Fruit fly (Drosophila melanogaster): ENCODE measurements around the gene CG15601.

CG15601 gene

dm6 chrX:15733192-15733892 lies 22.9 kb downstream of the CG15601 start:
- TF ChIP-seq dsx (GFP tag; optimal IDR thresholded peaks at IDR 0.05; ENCODE audit: poor library complexity, severe bottlenecking) = no peak
- TF ChIP-seq dac (GFP tag; optimal IDR thresholded peaks at IDR 0.05) = no peak
- TF ChIP-seq CG8119 (GFP tag; IDR thresholded peaks at IDR 0.05) = peak; percentile 26; the same call in 1 of the 3 replicates
- peak; percentile 47; the same call in 1 of the 3 replicates for TF ChIP-seq CG6163 (GFP tag; IDR thresholded peaks at IDR 0.05)
- peak; percentile 72 for TF ChIP-seq eg (GFP tag; IDR thresholded peaks at IDR 0.05)
- TF ChIP-seq CG3919 (GFP tag; optimal IDR thresholded peaks at IDR 0.05) = no peak
- TF ChIP-seq Eip78C (GFP tag) = peak; percentile 32
- TF ChIP-seq CG15336 (GFP tag; IDR thresholded peaks at IDR 0.05) = peak; percentile 60

- TF ChIP-seq CG11294 (GFP tag; IDR thresholded peaks at IDR 0.05) (no peak), spab (GFP tag; optimal IDR thresholded peaks at IDR 0.05) (no peak), CG6808 (GFP tag; optimal IDR thresholded peaks at IDR 0.05) (no peak), Smox (GFP tag; optimal IDR thresholded peaks at IDR 0.05) (peak; percentile 36), CG16779 (tag; optimal IDR thresholded peaks at IDR 0.05) (no peak), CG3032 (tag; optimal IDR thresholded peaks at IDR 0.05) (peak; percentile 62), fd59A (GFP tag; optimal IDR thresholded peaks at IDR 0.05) (peak; percentile 33), Ets96B (tag; optimal IDR thresholded peaks at IDR 0.05) (peak; percentile 41), CG32006 (GFP tag; optimal IDR thresholded peaks at IDR 0.05) (peak; percentile 29), CG6276 (GFP tag; optimal IDR thresholded peaks at IDR 0.05) (no peak), CG11762 (GFP tag; optimal IDR thresholded peaks at IDR 0.05; ENCODE audit: insufficient read depth) (no peak), CG7368 (GFP tag; optimal IDR thresholded peaks at IDR 0.05) (no peak), Ets21C (GFP tag; optimal IDR thresholded peaks at IDR 0.05) (peak; percentile 45), CG1621 (tag; optimal IDR thresholded peaks at IDR 0.05) (no peak), vri (GFP tag; optimal IDR thresholded peaks at IDR 0.05) (no peak), dac (GFP tag; optimal IDR thresholded peaks at IDR 0.05) (no peak), CG34406 (GFP tag; optimal IDR thresholded peaks at IDR 0.05) (no peak), svp (GFP tag) (peak; percentile 84), salr (GFP tag; optimal IDR thresholded peaks at IDR 0.05) (no peak), Gug (GFP tag; IDR thresholded peaks at IDR 0.05) (peak; percentile 58), Hr4 (GFP tag; optimal IDR thresholded peaks at IDR 0.05) (peak; percentile 25), pdm3 (GFP tag; optimal IDR thresholded peaks at IDR 0.05) (peak; percentile 57), Lpt (GFP tag; optimal IDR thresholded peaks at IDR 0.05) (no peak), CG3919 (GFP tag; optimal IDR thresholded peaks at IDR 0.05) (no peak), Hr38 (GFP tag; optimal IDR thresholded peaks at IDR 0.05) (no peak), CG8319 (GFP tag; optimal IDR thresholded peaks at IDR 0.05) (no peak), CG31627 (GFP tag; optimal IDR thresholded peaks at IDR 0.05) (peak; percentile 69), Hr39 (GFP tag; optimal IDR thresholded peaks at IDR 0.05) (peak; percentile 66), Sox102F (GFP tag; optimal IDR thresholded peaks at IDR 0.05) (no peak), dsx (GFP tag; optimal IDR thresholded peaks at IDR 0.05; ENCODE audit: poor library complexity, severe bottlenecking) (no peak), esn (GFP tag; optimal IDR thresholded peaks at IDR 0.05) (peak; percentile 66), acj6 (GFP tag; optimal IDR thresholded peaks at IDR 0.05) (no peak), OdsH (GFP tag; optimal IDR thresholded peaks at IDR 0.05) (peak; percentile 37), Eip93F (GFP tag; optimal IDR thresholded peaks at IDR 0.05) (no peak), achi (GFP tag; optimal IDR thresholded peaks at IDR 0.05) (peak; percentile 50), fd85E (GFP tag; optimal IDR thresholded peaks at IDR 0.05) (no peak), CG6163 (GFP tag; IDR thresholded peaks at IDR 0.05) (no peak), CG10631 (GFP tag; optimal IDR thresholded peaks at IDR 0.05) (peak; percentile 32), Met (GFP tag; optimal IDR thresholded peaks at IDR 0.05) (peak; percentile 64), Sox14 (GFP tag; optimal IDR thresholded peaks at IDR 0.05) (peak; percentile 18), fkh (GFP tag; optimal IDR thresholded peaks at IDR 0.05) (no peak), Eip75B (GFP tag; optimal IDR thresholded peaks at IDR 0.05) (no peak), CG9139 (GFP tag; optimal IDR thresholded peaks at IDR 0.05) (no peak), CG6854 (GFP tag; optimal IDR thresholded peaks at IDR 0.05) (no peak), Eip78C (GFP tag) (peak; percentile 77), CG15336 (GFP tag; IDR thresholded peaks at IDR 0.05) (no peak), eg (GFP tag; IDR thresholded peaks at IDR 0.05) (0 out of 3 replicates have a peak, but pooled peaks have one; percentile 33)
Measured at dm6 chrX:15733995-15734394, 23.5 kb downstream of the CG15601 start, which contains the start of the genes CG12379 and MagR. TSS of gene CG12379 (minus strand) at chrX:15733996. TSS of gene MagR (plus strand) at chrX:15734270.

All from whole organism, prepupa.